Fruit fly (Drosophila melanogaster) whole organism, adult: Measurements from ENCODE around the gene CG7906.

ENCODE experiments used
- CG11617 ChIP-seq: fragments of 200-800 bp; sonication (Bioruptor generic); optimal IDR thresholded peaks from 2 replicates; lab custom pipeline; 2017; ENCODE audit warnings: mild to moderate bottlenecking, missing biosample characterization, missing genetic modification reagents, missing genetic modification characterization
- CG1620 ChIP-seq: fragments of 200-800 bp; sonication (Bioruptor generic); optimal IDR thresholded peaks from 2 replicates; lab custom pipeline; 2016; ENCODE audit warnings: missing biosample characterization, missing genetic modification characterization
- CG7045 ChIP-seq: fragments of 200-800 bp; sonication (Bioruptor generic); optimal IDR thresholded peaks from 2 replicates; lab custom pipeline; 2017; ENCODE audit warnings: missing biosample characterization, mild to moderate bottlenecking, missing genetic modification characterization
- Crg-1 ChIP-seq: fragments of 200-800 bp; sonication (Bioruptor generic); optimal IDR thresholded peaks from 2 replicates; lab custom pipeline; 2016; ENCODE audit warnings: missing biosample characterization, missing genetic modification characterization
- Mnt ChIP-seq: fragments of 200-800 bp; sonication (Bioruptor generic); optimal IDR thresholded peaks from 2 replicates; lab custom pipeline; 2016; ENCODE audit warnings: missing biosample characterization, mild to moderate bottlenecking, missing genetic modification characterization
- kay ChIP-seq: fragments of 200-800 bp; sonication (Bioruptor generic); peaks from one replicate; lab custom pipeline; 2016; ENCODE audit warnings: missing biosample characterization, missing genetic modification characterization, borderline replicate concordance
- pad ChIP-seq: fragments of 200-800 bp; sonication (Bioruptor generic); optimal IDR thresholded peaks from 3 replicates; lab custom pipeline; 2017; ENCODE audit warnings: missing biosample characterization, missing genetic modification characterization, mild to moderate bottlenecking, moderate library complexity, missing genetic modification reagents
- tj ChIP-seq: fragments of 200-800 bp; sonication (Bioruptor generic); optimal IDR thresholded peaks from 3 replicates; lab custom pipeline; 2017; ENCODE audit warnings: missing biosample characterization, mild to moderate bottlenecking, missing genetic modification characterization, moderate library complexity

dm6 chr3L:14204659-14205568 is 31.5 kb upstream of the CG7906 start:
- no peak for TF ChIP-seq tj (GFP tag; lab: Kevin White, UChicago)
- TF ChIP-seq CG11617 (GFP tag; lab: Kevin White, UChicago) = no peak
- TF ChIP-seq CG1620 = no peak
- TF ChIP-seq Crg-1 (GFP tag; lab: Kevin White, UChicago) = no peak
- TF ChIP-seq pad (GFP tag; lab: Kevin White, UChicago) = no peak
- TF ChIP-seq Mnt (GFP tag; lab: Kevin White, UChicago) = no peak
- no peak for TF ChIP-seq kay
- no peak for TF ChIP-seq CG7045 (GFP tag; lab: Kevin White, UChicago)
